Fruit fly (Drosophila melanogaster) whole organism, prepupa: ENCODE measurements around the gene CG31342.

ENCODE experiments used
- Blimp-1 ChIP-seq: fragments of 200-800 bp; sonication (Bioruptor generic); optimal IDR thresholded peaks from 3 replicates; lab custom pipeline; 2017; ENCODE audit warnings: missing biosample characterization, missing genetic modification characterization, mild to moderate bottlenecking, moderate library complexity, missing genetic modification reagents
- CG10631 ChIP-seq: fragments of 200-800 bp; sonication (Bioruptor generic); optimal IDR thresholded peaks from 2 replicates; lab custom pipeline; 2016; ENCODE audit warnings: missing biosample characterization, missing genetic modification characterization
- CG11294 ChIP-seq: fragments of 200-800 bp; sonication (Bioruptor generic); IDR thresholded peaks from 2 replicates; pipeline ENCODE4 v1.3.6; 2022; ENCODE audit warnings: missing biosample characterization, missing genetic modification characterization
- CG11762 ChIP-seq: fragments of 200-800 bp; sonication (Bioruptor generic); optimal IDR thresholded peaks from 3 replicates; lab custom pipeline; 2016; ENCODE audit warnings: missing biosample characterization, missing genetic modification characterization; ENCODE audit not compliant: insufficient read depth
- CG11902 ChIP-seq: fragments of 200-800 bp; sonication (Bioruptor generic); optimal IDR thresholded peaks from 3 replicates; lab custom pipeline; 2016; ENCODE audit warnings: missing biosample characterization, missing genetic modification characterization
- CG15336 ChIP-seq: fragments of 200-800 bp; sonication (Bioruptor generic); IDR thresholded peaks from 2 replicates; pipeline ENCODE4 v1.3.6; 2022; ENCODE audit warnings: missing biosample characterization, missing genetic modification characterization
- CG1621 ChIP-seq: fragments of 200-800 bp; sonication (Bioruptor generic); optimal IDR thresholded peaks from 3 replicates; lab custom pipeline; 2018; ENCODE audit warnings: missing biosample characterization, mild to moderate bottlenecking, missing genetic modification characterization
- CG16779 ChIP-seq: fragments of 200-800 bp; sonication (Bioruptor generic); optimal IDR thresholded peaks from 3 replicates; lab custom pipeline; 2017; ENCODE audit warnings: missing biosample characterization, mild to moderate bottlenecking, missing genetic modification characterization
- CG3032 ChIP-seq: fragments of 200-800 bp; optimal IDR thresholded peaks from 2 replicates; lab custom pipeline; 2019; ENCODE audit warnings: missing biosample characterization, mild to moderate bottlenecking, missing genetic modification characterization, moderate library complexity
- CG31627 ChIP-seq: fragments of 200-800 bp; sonication (Bioruptor generic); optimal IDR thresholded peaks from 3 replicates; lab custom pipeline; 2016; ENCODE audit warnings: missing biosample characterization, missing genetic modification characterization
- CG32006 ChIP-seq: fragments of 200-800 bp; sonication (Bioruptor generic); optimal IDR thresholded peaks from 3 replicates; lab custom pipeline; 2017; ENCODE audit warnings: missing biosample characterization, mild to moderate bottlenecking, missing genetic modification characterization
- CG34406 ChIP-seq: fragments of 200-800 bp; sonication (Bioruptor generic); optimal IDR thresholded peaks from 3 replicates; lab custom pipeline; 2016; ENCODE audit warnings: missing biosample characterization, missing genetic modification characterization
- CG3919 ChIP-seq: fragments of 200-800 bp; sonication (Bioruptor generic); optimal IDR thresholded peaks from 3 replicates; lab custom pipeline; 2016; ENCODE audit warnings: missing biosample characterization, missing genetic modification characterization
- CG4318 ChIP-seq: fragments of 200-800 bp; sonication (Bioruptor generic); optimal IDR thresholded peaks from 3 replicates; lab custom pipeline; 2017; ENCODE audit warnings: missing biosample characterization, mild to moderate bottlenecking, missing genetic modification characterization
- CG6163 ChIP-seq: fragments of 200-800 bp; sonication (Bioruptor generic); IDR thresholded peaks from 3 replicates; pipeline ENCODE4 v1.3.6; 2022; ENCODE audit warnings: missing biosample characterization, missing genetic modification characterization
- CG6792 ChIP-seq: fragments of 200-800 bp; sonication (Bioruptor generic); optimal IDR thresholded peaks from 3 replicates; lab custom pipeline; 2016; ENCODE audit warnings: missing biosample characterization, missing genetic modification characterization
- CG6808 ChIP-seq: fragments of 200-800 bp; sonication (Bioruptor generic); optimal IDR thresholded peaks from 3 replicates; lab custom pipeline; 2017; ENCODE audit warnings: missing biosample characterization, missing genetic modification characterization, mild to moderate bottlenecking, moderate library complexity, missing genetic modification reagents
- CG7368 ChIP-seq: fragments of 200-800 bp; sonication (Bioruptor generic); optimal IDR thresholded peaks from 3 replicates; lab custom pipeline; 2016; ENCODE audit warnings: missing biosample characterization, missing genetic modification characterization
- CG8119 ChIP-seq: fragments of 200-800 bp; sonication (Bioruptor generic); IDR thresholded peaks from 3 replicates; pipeline ENCODE4 v1.3.6; 2022; ENCODE audit warnings: missing biosample characterization, missing genetic modification characterization
- CG8632 ChIP-seq: fragments of 200-800 bp; sonication (Bioruptor generic); optimal IDR thresholded peaks from 3 replicates; lab custom pipeline; 2016; ENCODE audit warnings: missing biosample characterization, missing genetic modification characterization
- Eip78C ChIP-seq: fragments of 200-800 bp; sonication (Bioruptor generic); peaks from one replicate; lab custom pipeline; 2016; ENCODE audit warnings: missing biosample characterization, missing genetic modification characterization
- Eip93F ChIP-seq: fragments of 200-800 bp; sonication (Bioruptor generic); optimal IDR thresholded peaks from 2 replicates; lab custom pipeline; 2016; ENCODE audit warnings: missing biosample characterization, mild to moderate bottlenecking, missing genetic modification characterization
- Ets21C ChIP-seq: fragments of 200-800 bp; sonication (Bioruptor generic); optimal IDR thresholded peaks from 3 replicates; lab custom pipeline; 2016; ENCODE audit warnings: missing biosample characterization, missing genetic modification characterization
- Hr38 ChIP-seq: sonication (Bioruptor generic); optimal IDR thresholded peaks from 2 replicates; lab custom pipeline; 2016; ENCODE audit warnings: missing biosample characterization, missing genetic modification characterization
- Hr39 ChIP-seq: fragments of 200-800 bp; sonication (Bioruptor generic); optimal IDR thresholded peaks from 2 replicates; lab custom pipeline; 2016; ENCODE audit warnings: missing biosample characterization, missing genetic modification characterization
- Hr4 ChIP-seq: fragments of 200-800 bp; sonication (Bioruptor generic); optimal IDR thresholded peaks from 3 replicates; lab custom pipeline; 2016; ENCODE audit warnings: missing biosample characterization, missing genetic modification characterization
- Lpt ChIP-seq: fragments of 200-800 bp; sonication (Bioruptor generic); optimal IDR thresholded peaks from 3 replicates; lab custom pipeline; 2016; ENCODE audit warnings: missing biosample characterization, missing genetic modification characterization
- Met ChIP-seq: fragments of 200-800 bp; sonication (Bioruptor generic); optimal IDR thresholded peaks from 3 replicates; lab custom pipeline; 2016; ENCODE audit warnings: missing biosample characterization, missing genetic modification characterization
- OdsH ChIP-seq: fragments of 200-800 bp; sonication (Bioruptor generic); optimal IDR thresholded peaks from 3 replicates; lab custom pipeline; 2016; ENCODE audit warnings: missing biosample characterization, missing genetic modification characterization
- Smox ChIP-seq: fragments of 200-800 bp; sonication (Bioruptor generic); optimal IDR thresholded peaks from 3 replicates; lab custom pipeline; 2016; ENCODE audit warnings: missing biosample characterization, missing genetic modification characterization
- Sox14 ChIP-seq: fragments of 200-800 bp; sonication (Bioruptor generic); optimal IDR thresholded peaks from 3 replicates; lab custom pipeline; 2016; ENCODE audit warnings: missing biosample characterization, missing genetic modification characterization
- Sox15 ChIP-seq: fragments of 200-800 bp; sonication (Bioruptor generic); optimal IDR thresholded peaks from 3 replicates; lab custom pipeline; 2016; ENCODE audit warnings: missing biosample characterization, missing genetic modification characterization
- acj6 ChIP-seq: fragments of 200-800 bp; sonication (Bioruptor generic); optimal IDR thresholded peaks from 3 replicates; lab custom pipeline; 2016; ENCODE audit warnings: missing biosample characterization, missing genetic modification characterization
- cyc ChIP-seq: fragments of 200-800 bp; sonication (Bioruptor generic); optimal IDR thresholded peaks from 3 replicates; lab custom pipeline; 2016; ENCODE audit warnings: missing biosample characterization, missing genetic modification characterization
- dac ChIP-seq: fragments of 200-800 bp; sonication (Bioruptor generic); optimal IDR thresholded peaks from 2 replicates; lab custom pipeline; 2017; ENCODE audit warnings: missing biosample characterization, mild to moderate bottlenecking, missing genetic modification characterization
- dsx ChIP-seq: fragments of 200-800 bp; optimal IDR thresholded peaks from 3 replicates; lab custom pipeline; 2019; ENCODE audit warnings: missing biosample characterization, mild to moderate bottlenecking, missing genetic modification characterization, moderate library complexity; ENCODE audit not compliant: poor library complexity, severe bottlenecking
- eg ChIP-seq: fragments of 200-800 bp; sonication (Bioruptor generic); IDR thresholded peaks from 3 replicates; pipeline ENCODE4 v1.3.6; 2022; ENCODE audit warnings: missing biosample characterization, missing genetic modification characterization
- esn ChIP-seq: fragments of 200-800 bp; sonication (Bioruptor generic); optimal IDR thresholded peaks from 2 replicates; lab custom pipeline; 2016; ENCODE audit warnings: missing biosample characterization, mild to moderate bottlenecking, missing genetic modification characterization, moderate library complexity
- fd85E ChIP-seq: fragments of 200-800 bp; sonication (Bioruptor generic); optimal IDR thresholded peaks from 3 replicates; lab custom pipeline; 2016; ENCODE audit warnings: missing biosample characterization, missing genetic modification characterization
- fkh ChIP-seq: fragments of 200-800 bp; sonication (Bioruptor generic); optimal IDR thresholded peaks from 3 replicates; lab custom pipeline; 2017; ENCODE audit warnings: missing biosample characterization, mild to moderate bottlenecking, missing genetic modification characterization, moderate library complexity
- lz ChIP-seq: fragments of 200-800 bp; sonication (Bioruptor generic); optimal IDR thresholded peaks from 3 replicates; lab custom pipeline; 2016; ENCODE audit warnings: missing biosample characterization, missing genetic modification characterization
- net ChIP-seq: fragments of 200-800 bp; sonication (Bioruptor generic); optimal IDR thresholded peaks from 3 replicates; lab custom pipeline; 2016; ENCODE audit warnings: missing biosample characterization, missing genetic modification characterization
- pdm3 ChIP-seq: fragments of 200-800 bp; sonication (Bioruptor generic); optimal IDR thresholded peaks from 3 replicates; lab custom pipeline; 2016; ENCODE audit warnings: missing biosample characterization, missing genetic modification characterization
- salr ChIP-seq, 2 experiments: fragments of 200-800 bp; sonication (Bioruptor generic); optimal IDR thresholded peaks; 3 replicates each; lab custom pipeline; 2016 to 2018; ENCODE audit warnings: missing biosample characterization in 2 of 2, missing genetic modification characterization in 2 of 2, mild to moderate bottlenecking in 1 of 2
- ss ChIP-seq, 2 experiments: fragments of 200-800 bp; sonication (Bioruptor generic); optimal IDR thresholded peaks; 2 replicates in 1 of 2; 3 replicates in 1 of 2; lab custom pipeline; 2017 to 2018; ENCODE audit warnings: mild to moderate bottlenecking in 2 of 2, missing biosample characterization in 2 of 2, missing genetic modification characterization in 2 of 2, moderate library complexity in 1 of 2
- svp ChIP-seq: fragments of 200-800 bp; sonication (Bioruptor generic); peaks from one replicate; lab custom pipeline; 2016; ENCODE audit warnings: missing biosample characterization, missing genetic modification characterization
- topi ChIP-seq: fragments of 200-800 bp; sonication (Bioruptor generic); optimal IDR thresholded peaks from 3 replicates; lab custom pipeline; 2016; ENCODE audit warnings: missing biosample characterization, missing genetic modification characterization
- vri ChIP-seq: fragments of 200-800 bp; sonication (Bioruptor generic); optimal IDR thresholded peaks from 3 replicates; lab custom pipeline; 2016; ENCODE audit warnings: missing biosample characterization, mild to moderate bottlenecking, missing genetic modification characterization

The CG31342 gene

dm6 chr3R:12985828-12986530, at the start of gene CG31342:
CG31342 (plus strand) TSS chr3R:12986041.
- TF ChIP-seq CG15336 (GFP tag; lab: Robert Waterston, UW): peak; percentile 67
- peak; percentile 57 for TF ChIP-seq CG3032 (tag; lab: Kevin White, UChicago)
- no peak for TF ChIP-seq CG10631 (GFP tag; lab: Kevin White, UChicago)
- no peak for TF ChIP-seq Ets21C (GFP tag; lab: Kevin White, UChicago)
- peak; percentile 52 for TF ChIP-seq esn
- no peak for TF ChIP-seq Lpt (GFP tag; lab: Kevin White, UChicago)
- TF ChIP-seq CG8119: peak; percentile 41; the same call in 2 of the 3 replicates
- TF ChIP-seq svp (GFP tag; lab: Kevin White, UChicago): peak; percentile 48
- TF ChIP-seq cyc (GFP tag; lab: Kevin White, UChicago): peak; percentile 1

DNA sequence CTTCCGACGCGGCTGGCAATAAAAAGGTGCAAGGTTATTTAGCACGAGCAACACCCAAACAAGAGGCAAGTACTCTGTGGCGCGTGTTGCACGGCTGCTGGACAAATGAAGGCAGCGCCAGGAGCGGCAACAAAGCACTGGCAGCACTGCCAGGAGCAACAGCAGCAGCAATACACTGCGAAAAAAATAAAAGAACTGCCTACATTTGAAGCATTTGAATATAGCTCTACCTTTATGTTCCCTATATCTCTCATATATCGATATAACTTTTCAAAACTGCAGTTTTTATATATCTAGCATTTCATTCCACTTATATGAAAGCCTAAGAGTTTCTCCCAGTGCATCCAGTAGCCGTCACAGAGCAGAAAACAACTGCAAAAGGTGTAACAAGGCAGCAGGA, 28.5 kb upstream of the CG31342 start:
- no peak for TF ChIP-seq CG16779
- TF ChIP-seq CG34406 (GFP tag; lab: Kevin White, UChicago): no peak
- TF ChIP-seq vri (GFP tag; lab: Kevin White, UChicago): no peak
- no peak for TF ChIP-seq fd85E (GFP tag; lab: Kevin White, UChicago)
- peak; percentile 24 for TF ChIP-seq Hr4 (GFP tag; lab: Kevin White, UChicago)
- TF ChIP-seq Hr38 (GFP tag; lab: Kevin White, UChicago): no peak
- TF ChIP-seq salr (GFP tag; optimal IDR thresholded peaks at IDR 0.05; lab: Kevin White, UChicago): no peak
- TF ChIP-seq Eip78C (GFP tag; lab: Kevin White, UChicago): peak; percentile 66
- TF ChIP-seq CG15336 (GFP tag; lab: Robert Waterston, UW): no peak
- TF ChIP-seq dsx: peak; percentile 23
- peak; percentile 17 for TF ChIP-seq CG6808 (GFP tag; lab: Kevin White, UChicago)
- TF ChIP-seq acj6 (GFP tag; lab: Kevin White, UChicago): peak; percentile 10
- peak; percentile 27 for TF ChIP-seq CG32006 (GFP tag; lab: Kevin White, UChicago)
- TF ChIP-seq cyc (GFP tag; lab: Kevin White, UChicago): peak; percentile 6
- no peak for TF ChIP-seq CG1621 (tag; lab: Kevin White, UChicago)
- TF ChIP-seq CG7368 (GFP tag; lab: Kevin White, UChicago): no peak
- no peak for TF ChIP-seq Sox15 (GFP tag; lab: Kevin White, UChicago)
- TF ChIP-seq CG11902: no peak
- peak; percentile 54 for TF ChIP-seq svp (GFP tag; lab: Kevin White, UChicago)
- TF ChIP-seq pdm3: peak; percentile 1
- peak; percentile 6 for TF ChIP-seq Ets21C (GFP tag; lab: Kevin White, UChicago)
- TF ChIP-seq CG3032 (tag; lab: Kevin White, UChicago): peak; percentile 40
- TF ChIP-seq CG3919 (GFP tag; lab: Kevin White, UChicago): peak; percentile 30
- TF ChIP-seq CG6792 (GFP tag; lab: Kevin White, UChicago): peak; percentile 0
- TF ChIP-seq Sox14 (GFP tag; lab: Kevin White, UChicago): peak; percentile 15
- no peak for TF ChIP-seq eg (GFP tag; lab: Robert Waterston, UW)
- no peak for TF ChIP-seq CG11294 (GFP tag; lab: Robert Waterston, UW)
- no peak for TF ChIP-seq Blimp-1 (GFP tag; lab: Kevin White, UChicago)
- TF ChIP-seq CG31627 (GFP tag; lab: Kevin White, UChicago): peak; percentile 33
- TF ChIP-seq CG6163 (GFP tag; lab: Robert Waterston, UW): peak; percentile 66; the same call in 2 of the 3 replicates
- TF ChIP-seq Lpt (GFP tag; lab: Kevin White, UChicago): no peak
- TF ChIP-seq Met: peak; percentile 16
- no peak for TF ChIP-seq CG11762 (GFP tag; lab: Kevin White, UChicago)
- TF ChIP-seq Hr39 (GFP tag; lab: Kevin White, UChicago): peak; percentile 35
- TF ChIP-seq lz (GFP tag; lab: Kevin White, UChicago): peak; percentile 29
- no peak for TF ChIP-seq Smox
- TF ChIP-seq OdsH (GFP tag; lab: Kevin White, UChicago): peak; percentile 33
- peak; percentile 35 for TF ChIP-seq esn
- no peak for TF ChIP-seq CG4318 (GFP tag; lab: Kevin White, UChicago)
- TF ChIP-seq CG8632 (GFP tag; lab: Kevin White, UChicago): no peak
- peak; percentile 26 for TF ChIP-seq topi (GFP tag; lab: Kevin White, UChicago)
- no peak for TF ChIP-seq net (GFP tag; lab: Kevin White, UChicago)
- TF ChIP-seq Eip93F (GFP tag; lab: Kevin White, UChicago): no peak
- TF ChIP-seq ss (GFP tag; optimal IDR thresholded peaks at IDR 0.05; lab: Kevin White, UChicago): no peak
- no peak for TF ChIP-seq dac (GFP tag; lab: Kevin White, UChicago)
- TF ChIP-seq fkh (GFP tag; lab: Kevin White, UChicago): no peak
